Worm (Caenorhabditis elegans) whole organism, midembryonic: Measurements from ENCODE around the gene unc-9.

Experiments
- T22C8.4 ChIP-seq: fragments of 200-800 bp; sonication (Bioruptor generic); IDR thresholded peaks from 2 replicates; pipeline ENCODE4 v1.3.6; 2022; ENCODE audit warnings: missing genetic modification characterization, missing compliant biosample characterization
- cog-1 ChIP-seq: sonication (generic microtip); optimal IDR thresholded peaks from 2 replicates; lab custom pipeline; 2016; ENCODE audit warnings: missing genetic modification characterization, missing compliant biosample characterization
- flt-1 ChIP-seq: fragments of 200-800 bp; sonication (Bioruptor generic); IDR thresholded peaks from 2 replicates; pipeline ENCODE4 v1.3.6; 2022; ENCODE audit warnings: missing genetic modification characterization, missing compliant biosample characterization
- med-1 ChIP-seq: sonication (generic microtip); optimal IDR thresholded peaks from 2 replicates; lab custom pipeline; 2017; ENCODE audit warnings: missing genetic modification characterization, mild to moderate bottlenecking, missing compliant biosample characterization, antibody characterized with exemption, missing genetic modification reagents; ENCODE audit not compliant: insufficient read depth
- ref-1 ChIP-seq: fragments of 200-800 bp; sonication (Bioruptor generic); conservative IDR thresholded peaks from 2 replicates; pipeline ENCODE4 v1.3.6; 2022; ENCODE audit warnings: missing genetic modification reagents, missing genetic modification characterization, missing compliant biosample characterization
- ztf-29 ChIP-seq: fragments of 200-800 bp; sonication (Bioruptor generic); IDR thresholded peaks from 2 replicates; pipeline ENCODE4 v1.3.6; 2022; ENCODE audit warnings: missing genetic modification reagents, missing genetic modification characterization, missing compliant biosample characterization

DNA sequence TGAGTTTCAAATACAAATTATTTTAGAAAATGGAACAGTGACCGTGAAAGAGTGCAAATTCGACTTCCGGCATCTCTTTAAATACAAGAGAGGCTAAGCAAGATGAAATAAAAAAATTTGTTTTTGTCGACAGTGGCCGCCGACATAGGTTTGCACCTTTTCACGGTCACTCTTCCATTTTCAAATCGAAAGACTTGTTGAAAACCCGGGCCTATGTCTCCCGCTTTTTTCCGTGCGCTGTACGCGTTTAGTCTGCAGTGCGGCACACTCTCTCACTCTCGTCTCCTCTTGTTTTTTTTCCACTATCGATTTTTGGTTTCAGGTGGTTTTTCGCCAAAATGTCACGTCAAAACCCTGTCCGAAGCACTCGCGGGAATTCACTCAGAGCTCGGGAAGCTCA lies 43.5 kb downstream of the unc-9 start, which contains the start of gene hpl-1:
- TF ChIP-seq cog-1 (tag; lab: Kevin White, UChicago) (no peak), ztf-29 (GFP tag; lab: Robert Waterston, UW) (no peak), med-1 (no peak), T22C8.4 (GFP tag; lab: Robert Waterston, UW) (no peak), flt-1 (no peak), ref-1 (GFP tag; lab: Robert Waterston, UW) (no peak)
